Fruit fly (Drosophila melanogaster) whole organism, prepupa: ENCODE data around the gene CG12398.
A peak's percentile ranks its signal among the peaks of the same experiment; 100 is the strongest.

Experiments
- Blimp-1 ChIP-seq: fragments of 200-800 bp; sonication (Bioruptor generic); optimal IDR thresholded peaks from 3 replicates; lab custom pipeline; 2017; ENCODE audit warnings: missing biosample characterization, missing genetic modification characterization, mild to moderate bottlenecking, moderate library complexity, missing genetic modification reagents
- CG10669 ChIP-seq: fragments of 200-800 bp; sonication (Bioruptor generic); optimal IDR thresholded peaks from 3 replicates; lab custom pipeline; 2018; ENCODE audit warnings: missing biosample characterization, mild to moderate bottlenecking, missing genetic modification characterization, moderate library complexity
- CG11294 ChIP-seq: fragments of 200-800 bp; sonication (Bioruptor generic); IDR thresholded peaks from 2 replicates; pipeline ENCODE4 v1.3.6; 2022; ENCODE audit warnings: missing biosample characterization, missing genetic modification characterization
- CG11902 ChIP-seq: fragments of 200-800 bp; sonication (Bioruptor generic); optimal IDR thresholded peaks from 3 replicates; lab custom pipeline; 2016; ENCODE audit warnings: missing biosample characterization, missing genetic modification characterization
- CG15336 ChIP-seq: fragments of 200-800 bp; sonication (Bioruptor generic); IDR thresholded peaks from 2 replicates; pipeline ENCODE4 v1.3.6; 2022; ENCODE audit warnings: missing biosample characterization, missing genetic modification characterization
- CG3032 ChIP-seq: fragments of 200-800 bp; optimal IDR thresholded peaks from 2 replicates; lab custom pipeline; 2019; ENCODE audit warnings: missing biosample characterization, mild to moderate bottlenecking, missing genetic modification characterization, moderate library complexity
- CG31627 ChIP-seq: fragments of 200-800 bp; sonication (Bioruptor generic); optimal IDR thresholded peaks from 3 replicates; lab custom pipeline; 2016; ENCODE audit warnings: missing biosample characterization, missing genetic modification characterization
- CG3919 ChIP-seq: fragments of 200-800 bp; sonication (Bioruptor generic); optimal IDR thresholded peaks from 3 replicates; lab custom pipeline; 2016; ENCODE audit warnings: missing biosample characterization, missing genetic modification characterization
- CG4318 ChIP-seq: fragments of 200-800 bp; sonication (Bioruptor generic); optimal IDR thresholded peaks from 3 replicates; lab custom pipeline; 2017; ENCODE audit warnings: missing biosample characterization, mild to moderate bottlenecking, missing genetic modification characterization
- CG6163 ChIP-seq: fragments of 200-800 bp; sonication (Bioruptor generic); IDR thresholded peaks from 3 replicates; pipeline ENCODE4 v1.3.6; 2022; ENCODE audit warnings: missing biosample characterization, missing genetic modification characterization
- CG6276 ChIP-seq: fragments of 200-800 bp; sonication (Bioruptor generic); optimal IDR thresholded peaks from 2 replicates; lab custom pipeline; 2017; ENCODE audit warnings: missing biosample characterization, mild to moderate bottlenecking, missing genetic modification characterization
- CG6792 ChIP-seq: fragments of 200-800 bp; sonication (Bioruptor generic); optimal IDR thresholded peaks from 3 replicates; lab custom pipeline; 2016; ENCODE audit warnings: missing biosample characterization, missing genetic modification characterization
- CG6808 ChIP-seq: fragments of 200-800 bp; sonication (Bioruptor generic); optimal IDR thresholded peaks from 3 replicates; lab custom pipeline; 2017; ENCODE audit warnings: missing biosample characterization, missing genetic modification characterization, mild to moderate bottlenecking, moderate library complexity, missing genetic modification reagents
- CG6854 ChIP-seq: fragments of 200-800 bp; sonication (Bioruptor generic); optimal IDR thresholded peaks from 2 replicates; lab custom pipeline; 2017; ENCODE audit warnings: missing biosample characterization, mild to moderate bottlenecking, missing genetic modification characterization
- CG8119 ChIP-seq: fragments of 200-800 bp; sonication (Bioruptor generic); IDR thresholded peaks from 3 replicates; pipeline ENCODE4 v1.3.6; 2022; ENCODE audit warnings: missing biosample characterization, missing genetic modification characterization
- CG8319 ChIP-seq: fragments of 200-800 bp; sonication (Bioruptor generic); optimal IDR thresholded peaks from 3 replicates; lab custom pipeline; 2016; ENCODE audit warnings: missing biosample characterization, missing genetic modification characterization
- Eip78C ChIP-seq: fragments of 200-800 bp; sonication (Bioruptor generic); peaks from one replicate; lab custom pipeline; 2016; ENCODE audit warnings: missing biosample characterization, missing genetic modification characterization
- Eip93F ChIP-seq: fragments of 200-800 bp; sonication (Bioruptor generic); optimal IDR thresholded peaks from 2 replicates; lab custom pipeline; 2016; ENCODE audit warnings: missing biosample characterization, mild to moderate bottlenecking, missing genetic modification characterization
- Ets21C ChIP-seq: fragments of 200-800 bp; sonication (Bioruptor generic); optimal IDR thresholded peaks from 3 replicates; lab custom pipeline; 2016; ENCODE audit warnings: missing biosample characterization, missing genetic modification characterization
- Ets96B ChIP-seq: fragments of 200-800 bp; optimal IDR thresholded peaks from 2 replicates; lab custom pipeline; 2019; ENCODE audit warnings: missing biosample characterization, mild to moderate bottlenecking, missing genetic modification characterization, moderate library complexity
- Gug ChIP-seq: fragments of 200-800 bp; sonication (Bioruptor generic); IDR thresholded peaks from 2 replicates; pipeline ENCODE4 v1.3.6; 2022; ENCODE audit warnings: missing biosample characterization, missing genetic modification characterization
- Hr39 ChIP-seq: fragments of 200-800 bp; sonication (Bioruptor generic); optimal IDR thresholded peaks from 2 replicates; lab custom pipeline; 2016; ENCODE audit warnings: missing biosample characterization, missing genetic modification characterization
- Lpt ChIP-seq: fragments of 200-800 bp; sonication (Bioruptor generic); optimal IDR thresholded peaks from 3 replicates; lab custom pipeline; 2016; ENCODE audit warnings: missing biosample characterization, missing genetic modification characterization
- Met ChIP-seq: fragments of 200-800 bp; sonication (Bioruptor generic); optimal IDR thresholded peaks from 3 replicates; lab custom pipeline; 2016; ENCODE audit warnings: missing biosample characterization, missing genetic modification characterization
- OdsH ChIP-seq: fragments of 200-800 bp; sonication (Bioruptor generic); optimal IDR thresholded peaks from 3 replicates; lab custom pipeline; 2016; ENCODE audit warnings: missing biosample characterization, missing genetic modification characterization
- Smox ChIP-seq: fragments of 200-800 bp; sonication (Bioruptor generic); optimal IDR thresholded peaks from 3 replicates; lab custom pipeline; 2016; ENCODE audit warnings: missing biosample characterization, missing genetic modification characterization
- Sox102F ChIP-seq: fragments of 200-800 bp; sonication (Bioruptor generic); optimal IDR thresholded peaks from 2 replicates; lab custom pipeline; 2016; ENCODE audit warnings: missing biosample characterization, mild to moderate bottlenecking, missing genetic modification characterization
- Sox15 ChIP-seq: fragments of 200-800 bp; sonication (Bioruptor generic); optimal IDR thresholded peaks from 3 replicates; lab custom pipeline; 2016; ENCODE audit warnings: missing biosample characterization, missing genetic modification characterization
- acj6 ChIP-seq: fragments of 200-800 bp; sonication (Bioruptor generic); optimal IDR thresholded peaks from 3 replicates; lab custom pipeline; 2016; ENCODE audit warnings: missing biosample characterization, missing genetic modification characterization
- cyc ChIP-seq: fragments of 200-800 bp; sonication (Bioruptor generic); optimal IDR thresholded peaks from 3 replicates; lab custom pipeline; 2016; ENCODE audit warnings: missing biosample characterization, missing genetic modification characterization
- dac ChIP-seq: fragments of 200-800 bp; sonication (Bioruptor generic); optimal IDR thresholded peaks from 2 replicates; lab custom pipeline; 2017; ENCODE audit warnings: missing biosample characterization, mild to moderate bottlenecking, missing genetic modification characterization
- eg ChIP-seq: fragments of 200-800 bp; sonication (Bioruptor generic); IDR thresholded peaks from 3 replicates; pipeline ENCODE4 v1.3.6; 2022; ENCODE audit warnings: missing biosample characterization, missing genetic modification characterization
- fd59A ChIP-seq: fragments of 200-800 bp; sonication (Bioruptor generic); optimal IDR thresholded peaks from 2 replicates; lab custom pipeline; 2017; ENCODE audit warnings: missing biosample characterization, mild to moderate bottlenecking, missing genetic modification characterization, missing genetic modification reagents
- fd85E ChIP-seq: fragments of 200-800 bp; sonication (Bioruptor generic); optimal IDR thresholded peaks from 3 replicates; lab custom pipeline; 2016; ENCODE audit warnings: missing biosample characterization, missing genetic modification characterization
- lz ChIP-seq: fragments of 200-800 bp; sonication (Bioruptor generic); optimal IDR thresholded peaks from 3 replicates; lab custom pipeline; 2016; ENCODE audit warnings: missing biosample characterization, missing genetic modification characterization
- net ChIP-seq: fragments of 200-800 bp; sonication (Bioruptor generic); optimal IDR thresholded peaks from 3 replicates; lab custom pipeline; 2016; ENCODE audit warnings: missing biosample characterization, missing genetic modification characterization
- salr ChIP-seq, 2 experiments: fragments of 200-800 bp; sonication (Bioruptor generic); optimal IDR thresholded peaks; 3 replicates each; lab custom pipeline; 2016 to 2018; ENCODE audit warnings: missing biosample characterization in 2 of 2, missing genetic modification characterization in 2 of 2, mild to moderate bottlenecking in 1 of 2
- ss ChIP-seq, 2 experiments: fragments of 200-800 bp; sonication (Bioruptor generic); optimal IDR thresholded peaks; 2 replicates in 1 of 2; 3 replicates in 1 of 2; lab custom pipeline; 2017 to 2018; ENCODE audit warnings: mild to moderate bottlenecking in 2 of 2, missing biosample characterization in 2 of 2, missing genetic modification characterization in 2 of 2, moderate library complexity in 1 of 2
- svp ChIP-seq: fragments of 200-800 bp; sonication (Bioruptor generic); peaks from one replicate; lab custom pipeline; 2016; ENCODE audit warnings: missing biosample characterization, missing genetic modification characterization
- topi ChIP-seq: fragments of 200-800 bp; sonication (Bioruptor generic); optimal IDR thresholded peaks from 3 replicates; lab custom pipeline; 2016; ENCODE audit warnings: missing biosample characterization, missing genetic modification characterization
- vri ChIP-seq: fragments of 200-800 bp; sonication (Bioruptor generic); optimal IDR thresholded peaks from 3 replicates; lab custom pipeline; 2016; ENCODE audit warnings: missing biosample characterization, mild to moderate bottlenecking, missing genetic modification characterization

Gene CG12398

DNA sequence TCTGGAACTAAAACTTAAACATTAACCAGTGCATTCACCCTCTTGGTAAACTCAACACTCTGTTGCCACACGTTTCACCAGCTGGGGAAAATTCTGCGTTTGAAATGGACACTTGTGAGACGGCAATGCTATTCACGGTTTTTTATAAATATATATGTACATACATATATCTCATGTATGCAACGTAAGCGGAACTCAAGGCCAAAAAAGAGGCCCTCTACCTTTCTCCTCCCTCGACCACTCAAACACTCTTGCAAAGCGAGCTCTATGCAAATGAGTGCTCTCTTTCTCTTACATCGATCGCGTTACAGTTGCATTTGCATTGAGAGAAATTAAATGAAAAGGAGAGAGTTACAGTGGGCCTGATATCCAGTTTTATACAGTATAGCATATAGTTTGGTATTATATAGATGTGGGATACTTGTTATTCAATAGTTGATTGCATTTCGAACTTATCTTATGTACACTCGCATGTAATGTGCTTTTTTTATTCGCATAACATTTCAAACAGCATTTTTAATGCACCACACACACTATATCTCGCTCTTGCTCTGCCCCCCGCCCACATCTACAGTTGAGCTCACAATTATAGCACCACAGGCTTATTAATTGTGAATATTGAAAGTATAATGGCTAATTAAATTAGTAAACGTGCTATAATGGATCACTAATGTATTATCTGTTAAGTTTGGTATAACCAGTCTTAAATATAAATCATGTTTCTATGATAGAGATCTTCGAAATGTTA is 38.7 kb upstream of the CG12398 start (continued):
- TF ChIP-seq CG11902 (GFP tag; lab: Kevin White, UChicago) (peak; percentile 60), CG6808 (GFP tag; lab: Kevin White, UChicago) (no peak), fd59A (GFP tag; lab: Kevin White, UChicago) (peak; percentile 60), OdsH (peak; percentile 85), CG6792 (GFP tag; lab: Kevin White, UChicago) (peak; percentile 87), Lpt (GFP tag; lab: Kevin White, UChicago) (peak; percentile 86), CG4318 (GFP tag; lab: Kevin White, UChicago) (peak; percentile 70), fd85E (GFP tag; lab: Kevin White, UChicago) (peak; percentile 81), salr (GFP tag; optimal IDR thresholded peaks at IDR 0.05; lab: Kevin White, UChicago) (peak; percentile 62 to 90), lz (GFP tag; lab: Kevin White, UChicago) (peak; percentile 86), CG3919 (GFP tag; lab: Kevin White, UChicago) (peak; percentile 88), CG31627 (GFP tag; lab: Kevin White, UChicago) (peak; percentile 86), Eip93F (GFP tag; lab: Kevin White, UChicago) (peak; percentile 54), CG8119 (GFP tag; lab: Robert Waterston, UW) (peak; percentile 87), vri (GFP tag; lab: Kevin White, UChicago) (peak; percentile 78), topi (peak; percentile 84), acj6 (peak; percentile 86), Eip78C (GFP tag; lab: Kevin White, UChicago) (peak; percentile 95), Ets21C (peak; percentile 72), Hr39 (GFP tag; lab: Kevin White, UChicago) (peak; percentile 88), Sox102F (GFP tag; lab: Kevin White, UChicago) (peak; percentile 88), CG6163 (GFP tag; lab: Robert Waterston, UW) (peak; percentile 92), CG8319 (GFP tag; lab: Kevin White, UChicago) (peak; percentile 71), net (GFP tag; lab: Kevin White, UChicago) (peak; percentile 83), cyc (GFP tag; lab: Kevin White, UChicago) (peak; percentile 82), CG3032 (tag; lab: Kevin White, UChicago) (peak; percentile 54), CG15336 (GFP tag; lab: Robert Waterston, UW) (peak; percentile 92), Met (GFP tag; lab: Kevin White, UChicago) (peak; percentile 83), Sox15 (GFP tag; lab: Kevin White, UChicago) (peak; percentile 74), Smox (GFP tag; lab: Kevin White, UChicago) (peak; percentile 84), CG6854 (peak; percentile 28)

DNA sequence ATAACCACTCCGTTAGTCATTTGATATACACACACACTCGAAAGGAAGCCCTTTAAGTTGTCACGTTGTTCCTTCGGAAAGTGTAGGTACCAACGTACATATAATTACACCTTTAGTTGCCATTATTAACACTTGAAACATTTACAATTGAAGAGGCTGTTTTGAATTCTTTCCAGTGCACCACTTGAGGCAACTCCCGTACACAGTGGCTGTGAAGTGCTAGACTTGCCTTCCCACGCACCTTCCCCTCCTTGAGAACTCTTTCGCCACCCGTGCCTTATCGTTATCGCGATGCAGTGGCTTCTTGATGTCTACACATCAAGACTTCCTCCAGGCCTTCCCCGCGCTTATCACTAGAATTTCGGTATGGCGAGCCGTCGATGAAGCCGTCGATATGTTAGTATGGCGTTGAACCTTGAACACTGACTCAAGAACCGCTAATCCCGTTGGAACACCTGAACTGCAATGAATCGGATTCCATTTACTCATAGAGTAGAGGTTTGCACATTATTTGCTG is 37.8 kb upstream of the CG12398 start:
- TF ChIP-seq dac (GFP tag; lab: Kevin White, UChicago) = no peak
- TF ChIP-seq lz (GFP tag; lab: Kevin White, UChicago) = no peak
- TF ChIP-seq CG15336 (GFP tag; lab: Robert Waterston, UW) = no peak
- TF ChIP-seq svp (GFP tag; lab: Kevin White, UChicago) = peak; percentile 79
- TF ChIP-seq CG6163 (GFP tag; lab: Robert Waterston, UW) = peak; percentile 8
- TF ChIP-seq acj6 = no peak
- no peak for TF ChIP-seq net (GFP tag; lab: Kevin White, UChicago)
- no peak for TF ChIP-seq Blimp-1 (GFP tag; lab: Kevin White, UChicago)
- peak; percentile 18; the same call in 1 of the 2 replicates for TF ChIP-seq Gug (GFP tag; lab: Robert Waterston, UW)
- TF ChIP-seq Eip93F (GFP tag; lab: Kevin White, UChicago) = no peak
- no peak for TF ChIP-seq ss (GFP tag; optimal IDR thresholded peaks at IDR 0.05; lab: Kevin White, UChicago)
- TF ChIP-seq CG10669 (GFP tag; lab: Kevin White, UChicago) = no peak
- TF ChIP-seq CG11294 (GFP tag; lab: Robert Waterston, UW) = no peak
- TF ChIP-seq Ets96B (tag; lab: Kevin White, UChicago) = no peak
- no peak for TF ChIP-seq CG6276 (GFP tag; lab: Kevin White, UChicago)
- TF ChIP-seq eg (GFP tag; lab: Robert Waterston, UW) = peak; percentile 5; the same call in 1 of the 3 replicates
- TF ChIP-seq, all 60 proteins: peak for 4
